Fruit fly (Drosophila melanogaster) whole organism: Measurements from ENCODE around the gene CG18302.

Source experiments
- CG8478 ChIP-seq: fragments of >200 bp; optimal IDR thresholded peaks from 2 replicates; lab custom pipeline; 2018; ENCODE audit warnings: inconsistent platforms
- Dll ChIP-seq: fragments of >200 bp; optimal IDR thresholded peaks from 2 replicates; lab custom pipeline; 2017
- EcR ChIP-seq, 2 experiments: fragments of >200 bp; optimal IDR thresholded peaks; 2 replicates each; lab custom pipeline; 2017; ENCODE audit warnings: missing biosample characterization in 2 of 2, missing genetic modification characterization in 2 of 2, missing genetic modification reagents in 2 of 2
- pan ChIP-seq: fragments of >200 bp; optimal IDR thresholded peaks from 2 replicates; lab custom pipeline; 2017
- psq ChIP-seq: fragments of >200 bp; optimal IDR thresholded peaks from 2 replicates; lab custom pipeline; 2017
- usp ChIP-seq: fragments of >200 bp; optimal IDR thresholded peaks from 2 replicates; lab custom pipeline; 2017; ENCODE audit warnings: missing biosample characterization, missing genetic modification characterization, mixed read lengths

Gene CG18302

dm6 chr2L:10534022-10534421 is at the start of gene CG18302:
Gene CG18302, plus strand, starts transcription at chr2L:10534322.
- no peak for TF ChIP-seq pan (lab: Kevin White, UChicago)
- no peak for TF ChIP-seq EcR (GFP tag; optimal IDR thresholded peaks at IDR 0.05; lab: Kevin White, UChicago)
- TF ChIP-seq usp, result no peak
- no peak for TF ChIP-seq Dll (lab: Kevin White, UChicago)

DNA sequence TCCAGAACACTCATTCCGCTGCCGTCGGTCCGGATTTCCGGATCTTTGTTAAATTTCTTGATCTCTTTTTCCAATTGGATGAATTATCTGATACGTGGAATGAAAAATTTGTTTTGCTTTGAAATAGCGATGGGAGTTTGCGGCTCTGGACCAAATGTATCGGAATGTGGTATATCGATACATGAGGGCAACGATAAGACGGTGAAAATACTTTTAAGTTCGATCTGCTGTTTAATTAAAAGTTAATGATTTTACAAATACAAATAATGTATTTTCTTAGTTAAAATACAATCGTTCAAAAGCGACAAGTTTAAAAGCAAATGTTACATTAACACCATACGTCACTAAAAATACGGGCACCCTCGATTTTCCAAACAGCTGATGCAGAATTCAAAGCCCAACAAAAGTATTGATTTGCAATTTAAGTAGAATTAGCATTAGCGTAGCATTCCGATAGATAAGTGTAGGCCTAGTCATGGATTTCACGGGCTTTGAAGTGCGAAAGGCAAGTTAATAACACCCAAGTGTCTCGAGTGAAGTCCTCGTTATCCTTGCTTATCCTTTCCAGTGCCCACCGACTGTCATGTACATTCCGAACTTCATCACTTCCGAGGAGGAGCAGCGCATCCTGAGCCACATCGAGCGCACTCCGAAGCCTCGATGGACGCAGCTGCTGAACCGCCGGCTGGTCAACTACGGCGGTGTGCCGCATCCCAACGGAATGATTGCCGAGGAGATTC is 45.5 kb upstream of the CG18302 start, which contains the start of the genes Cog4 and CG6144:
Cog4 (minus strand) TSS at position 139 of the 740 bp plus-strand sequence.
CG6144 (plus strand) TSS at position 211 of the 740 bp plus-strand sequence.
- no peak for TF ChIP-seq usp
- no peak for TF ChIP-seq pan (lab: Kevin White, UChicago)
- TF ChIP-seq psq (lab: Kevin White, UChicago), result no peak
- TF ChIP-seq EcR (GFP tag; optimal IDR thresholded peaks at IDR 0.05; lab: Kevin White, UChicago), result no peak
- no peak for TF ChIP-seq CG8478 (lab: Kevin White, UChicago)
- TF ChIP-seq Dll (lab: Kevin White, UChicago), result no peak

dm6 chr2L:10491354-10491753 is 42.8 kb upstream of the CG18302 start, which contains the start of gene CG13144:
Gene CG13144, minus strand, starts transcription at chr2L:10491454.
- TF ChIP-seq EcR (GFP tag; optimal IDR thresholded peaks at IDR 0.05; lab: Kevin White, UChicago) (no peak), Dll (lab: Kevin White, UChicago) (no peak), pan (lab: Kevin White, UChicago) (no peak), usp (no peak), CG8478 (lab: Kevin White, UChicago) (no peak), psq (lab: Kevin White, UChicago) (no peak)

dm6 chr2L:10495495-10495894 is 38.6 kb upstream of the CG18302 start:
- TF ChIP-seq pan (lab: Kevin White, UChicago) (no peak), Dll (lab: Kevin White, UChicago) (no peak), psq (lab: Kevin White, UChicago) (no peak), EcR (GFP tag; optimal IDR thresholded peaks at IDR 0.05; lab: Kevin White, UChicago) (no peak), usp (no peak), CG8478 (lab: Kevin White, UChicago) (no peak)

dm6 chr2L:10496338-10496737 is 37.8 kb upstream of the CG18302 start:
- TF ChIP-seq usp (no peak), Dll (lab: Kevin White, UChicago) (no peak), pan (lab: Kevin White, UChicago) (no peak), EcR (GFP tag; optimal IDR thresholded peaks at IDR 0.05; lab: Kevin White, UChicago) (no peak), CG8478 (lab: Kevin White, UChicago) (no peak), psq (lab: Kevin White, UChicago) (no peak)

DNA sequence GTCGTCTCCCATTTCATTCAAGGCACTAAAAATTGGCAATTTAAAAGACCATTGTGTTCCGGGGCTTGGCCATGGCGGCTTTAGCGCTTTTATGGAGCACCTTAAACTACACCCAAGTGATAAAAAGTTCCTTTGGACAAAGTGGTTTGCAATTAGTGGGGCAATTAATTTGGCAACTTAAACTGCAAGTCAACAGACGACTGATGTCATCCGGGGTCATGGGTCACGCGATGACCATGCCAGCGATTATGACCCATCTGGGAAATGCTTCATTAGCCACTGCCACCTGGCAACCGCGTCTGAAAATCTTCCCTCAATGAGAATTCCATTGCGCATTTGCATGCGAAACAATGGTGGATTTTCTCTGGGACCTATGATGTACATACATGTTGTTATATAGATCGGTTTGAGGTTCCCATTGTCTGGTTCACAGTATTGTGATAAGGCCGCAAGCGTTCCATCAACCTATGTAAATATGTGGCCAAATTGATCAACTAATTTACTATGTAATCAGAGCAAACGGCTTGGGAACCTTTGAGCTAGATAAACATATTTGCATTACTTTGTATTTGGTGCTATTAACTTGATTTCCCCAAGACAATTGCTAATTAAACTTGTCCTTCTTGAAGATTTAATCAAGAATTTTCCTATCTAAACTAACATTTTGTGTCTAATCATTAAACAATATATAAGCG is 36.9 kb upstream of the CG18302 start:
- no peak for TF ChIP-seq pan (lab: Kevin White, UChicago)
- TF ChIP-seq CG8478 (lab: Kevin White, UChicago), result no peak

dm6 chr2L:10499608-10500007 is 34.5 kb upstream of the CG18302 start:
- TF ChIP-seq EcR (GFP tag; optimal IDR thresholded peaks at IDR 0.05; lab: Kevin White, UChicago) (no peak), pan (lab: Kevin White, UChicago) (no peak), Dll (lab: Kevin White, UChicago) (no peak), CG8478 (lab: Kevin White, UChicago) (no peak), psq (lab: Kevin White, UChicago) (no peak), usp (no peak)

DNA sequence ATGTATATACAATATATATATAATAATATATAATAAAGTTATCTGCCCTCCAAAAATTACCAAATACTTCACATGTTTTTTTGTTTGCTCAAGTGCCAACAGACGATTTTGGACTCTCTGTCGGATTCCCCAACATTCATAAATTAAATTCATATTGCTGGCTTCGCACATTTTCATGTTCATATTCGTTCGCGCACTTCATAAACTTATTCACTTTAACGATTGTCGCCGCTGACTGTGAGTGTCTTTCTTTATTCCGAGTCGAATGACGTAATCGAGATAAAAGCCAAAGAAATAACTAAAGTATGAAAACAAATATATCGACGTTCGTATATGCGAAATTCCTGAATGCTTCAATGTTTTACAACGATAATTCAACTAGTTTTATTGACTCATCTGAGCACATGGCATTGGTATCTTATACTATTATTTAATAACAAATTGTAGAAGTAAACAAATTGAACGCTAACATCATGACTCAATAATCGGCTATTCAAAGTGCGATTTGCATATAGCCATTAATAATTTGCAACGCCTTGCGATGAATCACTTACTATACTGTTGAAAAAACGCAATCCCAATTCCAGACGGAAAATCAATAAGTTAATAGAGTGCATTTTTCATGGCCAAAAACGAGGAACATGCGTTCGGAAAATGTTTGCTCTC is 33.7 kb upstream of the CG18302 start:
- TF ChIP-seq psq (lab: Kevin White, UChicago), result no peak
- no peak for TF ChIP-seq pan (lab: Kevin White, UChicago)
- no peak for TF ChIP-seq EcR (GFP tag; optimal IDR thresholded peaks at IDR 0.05; lab: Kevin White, UChicago)
- no peak for TF ChIP-seq usp
- no peak for TF ChIP-seq CG8478 (lab: Kevin White, UChicago)

DNA sequence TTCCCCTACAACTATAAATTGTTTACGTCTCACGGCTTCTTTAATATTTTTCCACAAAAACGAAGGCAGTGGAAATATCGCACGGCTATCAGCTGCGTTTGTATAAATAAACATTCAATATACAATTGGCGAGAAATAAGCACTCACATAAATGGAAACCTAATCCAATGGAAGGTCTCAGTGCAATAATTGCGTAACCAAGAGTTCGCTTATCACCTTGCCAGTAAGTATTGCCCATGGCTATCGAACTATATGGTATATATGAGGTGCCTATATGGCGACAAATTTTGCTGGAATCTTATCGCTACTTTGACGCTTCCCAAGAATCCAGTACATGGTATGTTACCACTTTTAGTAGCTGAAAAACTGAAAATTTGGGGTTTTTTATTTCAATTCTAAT is 31.9 kb upstream of the CG18302 start:
- no peak for TF ChIP-seq pan (lab: Kevin White, UChicago)
- TF ChIP-seq EcR (GFP tag; optimal IDR thresholded peaks at IDR 0.05; lab: Kevin White, UChicago), result no peak
- no peak for TF ChIP-seq Dll (lab: Kevin White, UChicago)
- TF ChIP-seq usp, result no peak
- no peak for TF ChIP-seq CG8478 (lab: Kevin White, UChicago)
- TF ChIP-seq psq (lab: Kevin White, UChicago), result no peak

DNA sequence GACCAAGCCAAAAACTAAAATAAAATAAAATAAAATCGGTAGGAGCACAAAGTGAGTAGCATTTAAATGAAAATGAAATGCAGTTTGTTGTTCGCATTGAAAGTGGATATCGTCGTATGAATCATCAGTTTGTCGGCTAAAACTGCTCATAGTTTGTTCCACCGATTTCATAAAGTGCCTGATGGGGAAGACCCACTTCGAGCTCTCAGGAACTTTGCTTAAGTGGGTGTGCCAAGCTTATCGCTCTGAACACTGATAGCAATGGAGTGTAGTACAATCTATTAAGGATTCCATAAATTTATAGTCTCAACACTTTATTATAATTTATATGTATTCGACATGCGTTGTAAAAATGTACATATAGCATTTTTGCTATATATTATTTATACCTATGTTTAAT is 31.3 kb upstream of the CG18302 start:
- TF ChIP-seq usp (no peak), EcR (GFP tag; optimal IDR thresholded peaks at IDR 0.05; lab: Kevin White, UChicago) (no peak), CG8478 (lab: Kevin White, UChicago) (no peak), pan (lab: Kevin White, UChicago) (no peak), psq (lab: Kevin White, UChicago) (no peak), Dll (lab: Kevin White, UChicago) (no peak)

- TF ChIP-seq EcR (GFP tag; optimal IDR thresholded peaks at IDR 0.05; lab: Kevin White, UChicago) (no peak), pan (lab: Kevin White, UChicago) (no peak), CG8478 (lab: Kevin White, UChicago) (no peak), usp (no peak)
Measured at dm6 chr2L:10503356-10503977, 30.7 kb upstream of the CG18302 start.
